Fruit fly (Drosophila melanogaster): ENCODE measurements around the gene Dpy-30L2.

DNA sequence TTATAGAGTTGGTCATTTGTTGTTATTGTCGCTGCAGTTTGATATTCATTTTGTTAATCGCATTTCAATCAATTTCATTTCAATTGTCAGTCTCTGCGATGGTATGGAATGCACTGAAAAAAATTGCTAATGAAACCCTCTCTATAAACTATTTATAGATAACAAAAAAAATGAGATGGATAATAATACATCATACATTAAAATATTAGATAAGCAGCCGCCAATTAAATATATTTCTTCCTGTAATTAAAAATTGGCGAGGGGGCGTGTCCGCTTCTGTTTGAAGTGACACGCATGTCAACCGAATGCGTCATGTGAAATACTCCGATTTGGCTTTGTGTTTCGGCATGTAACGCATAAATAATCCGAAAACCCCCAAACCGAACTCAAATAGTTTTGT lies 3.0 kb downstream of the Dpy-30L2 start:
- no peak for TF ChIP-seq CG9797 (GFP tag; optimal IDR thresholded peaks at IDR 0.05)
- TF ChIP-seq CG6654 (GFP tag; optimal IDR thresholded peaks at IDR 0.05): no peak
- no peak for TF ChIP-seq sna (GFP tag; IDR thresholded peaks at IDR 0.05; ENCODE audit: partially characterized antibody)
- peak; percentile 18 for TF ChIP-seq grau (tag; optimal IDR thresholded peaks at IDR 0.05)
- no peak for TF ChIP-seq lov (optimal IDR thresholded peaks at IDR 0.05)
- no peak for TF ChIP-seq lov (GFP tag; IDR thresholded peaks at IDR 0.05)
- TF ChIP-seq CG2129 (GFP tag; IDR thresholded peaks at IDR 0.05; ENCODE audit: partially characterized antibody): no peak
- TF ChIP-seq sens-2 (GFP tag; IDR thresholded peaks at IDR 0.05): no peak
- TF ChIP-seq CG3995 (GFP tag; optimal IDR thresholded peaks at IDR 0.05): no peak
- no peak for TF ChIP-seq CG30020 (tag; optimal IDR thresholded peaks at IDR 0.05)
- no peak for TF ChIP-seq CG4730 (GFP tag; IDR thresholded peaks at IDR 0.05)
- TF ChIP-seq salm (tag; optimal IDR thresholded peaks at IDR 0.05): no peak
- TF ChIP-seq h (optimal IDR thresholded peaks at IDR 0.05): no peak

Data from whole organism, embryonic.